Worm (Caenorhabditis elegans) whole organism, L1 larva: Measurements from ENCODE around the gene folr-1.

Source experiments
- C34B4.2 ChIP-seq: sonication (generic microtip); optimal IDR thresholded peaks from 2 replicates; lab custom pipeline; 2017; ENCODE audit warnings: mild to moderate bottlenecking, missing genetic modification characterization, missing compliant biosample characterization
- aha-1 ChIP-seq: fragments of 150-350 bp; optimal IDR thresholded peaks from 2 replicates; lab custom pipeline; 2014; ENCODE audit warnings: missing biosample characterization, missing genetic modification characterization
- aly-2 ChIP-seq: fragments of 150-350 bp; optimal IDR thresholded peaks from 2 replicates; lab custom pipeline; 2014; ENCODE audit warnings: missing biosample characterization, missing genetic modification characterization
- ceh-63 ChIP-seq: fragments of 200-800 bp; sonication (Bioruptor generic); optimal IDR thresholded peaks from 2 replicates; lab custom pipeline; 2018; ENCODE audit warnings: mild to moderate bottlenecking, missing genetic modification characterization, missing compliant biosample characterization
- ceh-8 ChIP-seq: fragments of 200-800 bp; sonication (Bioruptor generic); optimal IDR thresholded peaks from 2 replicates; lab custom pipeline; 2018; ENCODE audit warnings: mild to moderate bottlenecking, missing genetic modification characterization, moderate library complexity, missing compliant biosample characterization
- ceh-82 ChIP-seq, 3 experiments: fragments of 150-350 bp in 1 of 3; sonication (generic microtip) in 2 of 3; optimal IDR thresholded peaks; 2 replicates each; lab custom pipeline; 2014 to 2017; ENCODE audit warnings: missing biosample characterization in 3 of 3, missing genetic modification characterization in 3 of 3
- ceh-88 ChIP-seq: fragments of 200-800 bp; sonication (Bioruptor generic); IDR thresholded peaks from 2 replicates; pipeline ENCODE4 v1.3.6; 2022; ENCODE audit warnings: missing genetic modification characterization, missing compliant biosample characterization
- ceh-90 ChIP-seq: sonication (generic microtip); optimal IDR thresholded peaks from 2 replicates; lab custom pipeline; 2016; ENCODE audit warnings: missing genetic modification characterization, missing compliant biosample characterization
- ces-1 ChIP-seq: fragments of 150-350 bp; optimal IDR thresholded peaks from 2 replicates; lab custom pipeline; 2014; ENCODE audit warnings: missing biosample characterization, missing genetic modification reagents, missing genetic modification characterization
- dpl-1 ChIP-seq, 3 experiments: fragments of 150-350 bp in 2 of 3; sonication (generic microtip) in 1 of 3; optimal IDR thresholded peaks; 2 replicates each; lab custom pipeline; 2014 to 2017; ENCODE audit warnings: missing biosample characterization in 3 of 3, missing genetic modification characterization in 3 of 3, missing genetic modification reagents in 3 of 3
- efl-1 ChIP-seq, 4 experiments: fragments of 150-350 bp; optimal IDR thresholded peaks in 3 of 4; peaks in 1 of 4; 1 replicate in 1 of 4; 2 replicates in 3 of 4; lab custom pipeline; 2014; ENCODE audit warnings: missing biosample characterization in 2 of 4, missing genetic modification characterization in 2 of 4, missing genetic modification reagents in 2 of 4
- egl-13 ChIP-seq: sonication (generic microtip); optimal IDR thresholded peaks from 2 replicates; lab custom pipeline; 2016; ENCODE audit warnings: missing genotype, missing genetic modification reagents, missing genetic modification characterization, missing compliant biosample characterization
- fkh-4 ChIP-seq: sonication (generic microtip); optimal IDR thresholded peaks from 2 replicates; lab custom pipeline; 2016; ENCODE audit warnings: missing compliant biosample characterization, missing genetic modification characterization, borderline replicate concordance
- grh-1 ChIP-seq: fragments of 200-800 bp; sonication (Bioruptor generic); IDR thresholded peaks from 2 replicates; pipeline ENCODE4 v1.3.6; 2022; ENCODE audit warnings: missing genetic modification reagents, missing genetic modification characterization, missing compliant biosample characterization
- hlh-17 ChIP-seq: fragments of 200-800 bp; sonication (Bioruptor generic); optimal IDR thresholded peaks from 2 replicates; lab custom pipeline; 2018; ENCODE audit warnings: missing genetic modification characterization, mild to moderate bottlenecking, missing compliant biosample characterization, moderate library complexity, borderline replicate concordance
- hlh-4 ChIP-seq: sonication (generic microtip); optimal IDR thresholded peaks from 2 replicates; lab custom pipeline; 2016; ENCODE audit warnings: mild to moderate bottlenecking, missing genetic modification characterization, missing compliant biosample characterization
- irx-1 ChIP-seq: sonication (generic microtip); optimal IDR thresholded peaks from 2 replicates; lab custom pipeline; 2016; ENCODE audit warnings: missing genetic modification characterization, missing compliant biosample characterization
- isw-1 ChIP-seq: fragments of 200-800 bp; sonication (Bioruptor generic); IDR thresholded peaks from 2 replicates; pipeline ENCODE4 v1.3.6; 2022; ENCODE audit warnings: missing genetic modification characterization, missing compliant biosample characterization
- jun-1 ChIP-seq: fragments of 150-350 bp; optimal IDR thresholded peaks from 2 replicates; lab custom pipeline; 2014; ENCODE audit warnings: missing biosample characterization, missing genetic modification reagents, missing genetic modification characterization
- lir-3 ChIP-seq: sonication (generic microtip); optimal IDR thresholded peaks from 2 replicates; lab custom pipeline; 2016; ENCODE audit warnings: mild to moderate bottlenecking, missing genetic modification characterization, moderate library complexity, missing compliant biosample characterization; ENCODE audit not compliant: poor library complexity
- mab-9 ChIP-seq: fragments of 200-800 bp; sonication (Bioruptor generic); IDR thresholded peaks from 2 replicates; pipeline ENCODE4 v1.3.6; 2022; ENCODE audit warnings: missing genetic modification reagents, missing genetic modification characterization, missing compliant biosample characterization
- mdl-1 ChIP-seq, 2 experiments: fragments of 150-350 bp; optimal IDR thresholded peaks; 2 replicates each; lab custom pipeline; 2014 to 2017; ENCODE audit warnings: missing biosample characterization in 2 of 2, missing genetic modification characterization in 2 of 2, inconsistent platforms in 1 of 2
- mef-2 ChIP-seq: fragments of 150-350 bp; optimal IDR thresholded peaks from 2 replicates; lab custom pipeline; 2014; ENCODE audit warnings: missing biosample characterization, missing genetic modification characterization
- nhr-11 ChIP-seq: fragments of 150-350 bp; optimal IDR thresholded peaks from 2 replicates; lab custom pipeline; 2014; ENCODE audit warnings: missing biosample characterization, missing genetic modification characterization
- nhr-12 ChIP-seq: sonication (generic microtip); optimal IDR thresholded peaks from 2 replicates; lab custom pipeline; 2017; ENCODE audit warnings: missing biosample characterization, missing genetic modification characterization
- nhr-237 ChIP-seq: fragments of 150-350 bp; optimal IDR thresholded peaks from 2 replicates; lab custom pipeline; 2014; ENCODE audit warnings: missing biosample characterization, missing genetic modification characterization
- nhr-28 ChIP-seq: fragments of 150-350 bp; optimal IDR thresholded peaks from 2 replicates; lab custom pipeline; 2014; ENCODE audit warnings: missing biosample characterization, missing genetic modification characterization
- nhr-47 ChIP-seq: sonication (generic microtip); optimal IDR thresholded peaks from 2 replicates; lab custom pipeline; 2016; ENCODE audit warnings: mild to moderate bottlenecking, missing genetic modification characterization, moderate library complexity, missing compliant biosample characterization
- nhr-77 ChIP-seq: fragments of 150-350 bp; optimal IDR thresholded peaks from 2 replicates; lab custom pipeline; 2014; ENCODE audit warnings: missing biosample characterization, missing genetic modification characterization
- nhr-85 ChIP-seq: sonication (generic microtip); peaks from one replicate; lab custom pipeline; 2016; ENCODE audit warnings: missing genetic modification characterization, inconsistent platforms, missing compliant biosample characterization
- pqm-1 ChIP-seq: sonication (generic microtip); optimal IDR thresholded peaks from 3 replicates; lab custom pipeline; 2017; ENCODE audit warnings: missing biosample characterization, missing genetic modification characterization
- rnt-1 ChIP-seq: sonication (generic microtip); optimal IDR thresholded peaks from 2 replicates; lab custom pipeline; 2016; ENCODE audit warnings: mild to moderate bottlenecking, missing genetic modification characterization, moderate library complexity, missing compliant biosample characterization
- snpc-4 ChIP-seq: fragments of 150-350 bp; optimal IDR thresholded peaks from 2 replicates; lab custom pipeline; 2014; ENCODE audit warnings: missing biosample characterization, missing genetic modification characterization
- sptf-1 ChIP-seq: fragments of 150-350 bp; optimal IDR thresholded peaks from 2 replicates; lab custom pipeline; 2014; ENCODE audit warnings: missing biosample characterization, missing genetic modification characterization
- tbx-2 ChIP-seq: sonication (generic microtip); optimal IDR thresholded peaks from 2 replicates; lab custom pipeline; 2016; ENCODE audit warnings: missing genetic modification characterization, missing compliant biosample characterization
- unc-130 ChIP-seq: fragments of 150-350 bp; optimal IDR thresholded peaks from 2 replicates; lab custom pipeline; 2017; ENCODE audit warnings: missing biosample characterization, missing genetic modification characterization, inconsistent platforms
- unc-62 ChIP-seq: fragments of 150-350 bp; optimal IDR thresholded peaks from 2 replicates; lab custom pipeline; 2014; ENCODE audit warnings: missing biosample characterization, missing genetic modification reagents, missing genetic modification characterization
- xbp-1 ChIP-seq: sonication (generic microtip); optimal IDR thresholded peaks from 2 replicates; lab custom pipeline; 2016; ENCODE audit warnings: missing genetic modification characterization, missing compliant biosample characterization
- zip-4 ChIP-seq: fragments of 200-800 bp; sonication (Bioruptor generic); optimal IDR thresholded peaks from 2 replicates; lab custom pipeline; 2018; ENCODE audit warnings: mild to moderate bottlenecking, missing genetic modification characterization, moderate library complexity, missing compliant biosample characterization

Gene folr-1

ce11 chrX:9899426-9900131, 19.5 kb upstream of the folr-1 start, which contains the start of gene phf-34 (continued):
- TF ChIP-seq dpl-1 (GFP tag; optimal IDR thresholded peaks at IDR 0.05; lab: Kevin White, UChicago) (peak in 1 of 3 experiments; percentile 25), ceh-88 (no peak), unc-130 (tag; lab: Kevin White, UChicago) (no peak), ceh-63 (GFP tag; lab: Kevin White, UChicago) (no peak), hlh-17 (no peak), egl-13 (tag; lab: Kevin White, UChicago) (peak; percentile 13), rnt-1 (no peak), nhr-85 (peak; percentile 55), ceh-90 (tag; lab: Kevin White, UChicago) (no peak), efl-1 (optimal IDR thresholded peaks at IDR 0.05; lab: Kevin White, UChicago) (peak in 1 of 2 experiments; percentile 50), efl-1 (GFP tag; optimal IDR thresholded peaks at IDR 0.05 in 1 of 2; lab: Kevin White, UChicago) (no peak), grh-1 (GFP tag; lab: Robert Waterston, UW) (no peak), nhr-28 (tag; lab: Kevin White, UChicago) (no peak), xbp-1 (peak; percentile 26), nhr-12 (tag; lab: Kevin White, UChicago) (no peak), snpc-4 (tag; lab: Kevin White, UChicago) (peak; percentile 32), mab-9 (GFP tag; lab: Robert Waterston, UW) (no peak), C34B4.2 (tag; lab: Kevin White, UChicago) (no peak), jun-1 (tag; lab: Kevin White, UChicago) (peak; percentile 1), ceh-82 (tag; optimal IDR thresholded peaks at IDR 0.05; lab: Kevin White, UChicago) (peak in 2 of 3 experiments; percentile 31 to 57), pqm-1 (tag; lab: Kevin White, UChicago) (no peak), isw-1 (no peak), mef-2 (tag; lab: Kevin White, UChicago) (no peak), ces-1 (no peak), nhr-11 (no peak), nhr-77 (no peak), aha-1 (no peak), nhr-237 (tag; lab: Kevin White, UChicago) (no peak), ceh-8 (GFP tag; lab: Kevin White, UChicago) (no peak), unc-62 (GFP tag; lab: Kevin White, UChicago) (no peak), hlh-4 (no peak), aly-2 (tag; lab: Kevin White, UChicago) (no peak), irx-1 (tag; lab: Kevin White, UChicago) (no peak)

ce11 chrX:9905840-9906239, 13.3 kb upstream of the folr-1 start, which contains the start of gene F21G4.5:
Gene F21G4.5 (plus strand): TSS chrX:9906140.
- TF ChIP-seq nhr-237 (tag; lab: Kevin White, UChicago): no peak
- TF ChIP-seq snpc-4 (tag; lab: Kevin White, UChicago): no peak
- no peak for TF ChIP-seq zip-4 (GFP tag; lab: Kevin White, UChicago)
- TF ChIP-seq mab-9 (GFP tag; lab: Robert Waterston, UW): no peak
- TF ChIP-seq fkh-4 (tag; lab: Kevin White, UChicago): no peak
- no peak for TF ChIP-seq sptf-1
- no peak for TF ChIP-seq aly-2 (tag; lab: Kevin White, UChicago)
- no peak for TF ChIP-seq ceh-8 (GFP tag; lab: Kevin White, UChicago)
- TF ChIP-seq hlh-17: no peak
- no peak for TF ChIP-seq nhr-12 (tag; lab: Kevin White, UChicago)
- TF ChIP-seq irx-1 (tag; lab: Kevin White, UChicago): no peak
- no peak for TF ChIP-seq lir-3 (tag; lab: Kevin White, UChicago)
- no peak for TF ChIP-seq nhr-47 (tag; lab: Kevin White, UChicago)

- TF ChIP-seq lir-3 (tag; lab: Kevin White, UChicago): no peak
- TF ChIP-seq rnt-1: peak; percentile 56
- no peak for TF ChIP-seq zip-4 (GFP tag; lab: Kevin White, UChicago)
- TF ChIP-seq pqm-1 (tag; lab: Kevin White, UChicago): no peak
- TF ChIP-seq tbx-2: no peak
- no peak for TF ChIP-seq mdl-1 (tag; optimal IDR thresholded peaks at IDR 0.05; lab: Kevin White, UChicago)
Measured at ce11 chrX:9917362-9917761, 1.7 kb upstream of the folr-1 start, which contains the start of gene F21G4.6. Gene F21G4.6 (minus strand): TSS chrX:9917448.
